Fruit fly (Drosophila melanogaster): ENCODE data around the gene CkIIalpha-i1.

Gene CkIIalpha-i1

dm6 chr3L:15768947-15769389, 47.8 kb upstream of the CkIIalpha-i1 start (continued):
- TF ChIP-seq zen2 (GFP tag; IDR thresholded peaks at IDR 0.05; ENCODE audit: partially characterized antibody) (no peak), Dip2 (GFP tag; IDR thresholded peaks at IDR 0.05) (no peak), CG1647 (GFP tag; optimal IDR thresholded peaks at IDR 0.05) (no peak), CG13424 (tag; optimal IDR thresholded peaks at IDR 0.05) (peak; percentile 73), gsb-n (tag; optimal IDR thresholded peaks at IDR 0.05) (peak; percentile 73), wdn (GFP tag; IDR thresholded peaks at IDR 0.05) (no peak), HmgD (GFP tag; optimal IDR thresholded peaks at IDR 0.05) (no peak), Kr (GFP tag; optimal IDR thresholded peaks at IDR 0.05) (no peak), tna (GFP tag; IDR thresholded peaks at IDR 0.05; ENCODE audit: partially characterized antibody) (no peak), Taf1 (GFP tag; IDR thresholded peaks at IDR 0.05) (no peak), CG12071 (GFP tag; optimal IDR thresholded peaks at IDR 0.05) (peak; percentile 40), Hsf (GFP tag; optimal IDR thresholded peaks at IDR 0.05) (no peak), CG18619 (GFP tag; optimal IDR thresholded peaks at IDR 0.05) (peak; percentile 46), C15 (GFP tag; IDR thresholded peaks at IDR 0.05) (no peak), zen (tag; optimal IDR thresholded peaks at IDR 0.05) (peak; percentile 66), ewg (GFP tag; optimal IDR thresholded peaks at IDR 0.05) (peak; percentile 47), Sry-β (GFP tag; optimal IDR thresholded peaks at IDR 0.05) (no peak), CG4282 (GFP tag; optimal IDR thresholded peaks at IDR 0.05) (no peak), pnt (GFP tag; optimal IDR thresholded peaks at IDR 0.05) (no peak), pfk (GFP tag; optimal IDR thresholded peaks at IDR 0.05) (no peak), CG17612 (GFP tag; IDR thresholded peaks at IDR 0.05) (no peak), Nf-YB (GFP tag; optimal IDR thresholded peaks at IDR 0.05) (peak; percentile 43), sens (GFP tag) (peak; percentile 50), CG32532 (GFP tag; IDR thresholded peaks at IDR 0.05) (no peak), CG8281 (tag; optimal IDR thresholded peaks at IDR 0.05) (no peak), CG7786 (GFP tag; optimal IDR thresholded peaks at IDR 0.05) (no peak), br (optimal IDR thresholded peaks at IDR 0.05) (no peak), mld (GFP tag; IDR thresholded peaks at IDR 0.05; ENCODE audit: partially characterized antibody) (no peak), Six4 (GFP tag; optimal IDR thresholded peaks at IDR 0.05) (peak; percentile 62), z (GFP tag; IDR thresholded peaks at IDR 0.05) (no peak), bab2 (GFP tag; optimal IDR thresholded peaks at IDR 0.05) (no peak), Deaf1 (tag; optimal IDR thresholded peaks at IDR 0.05) (peak; percentile 49), Sox100B (GFP tag; optimal IDR thresholded peaks at IDR 0.05) (peak; percentile 68), CG9817 (tag; optimal IDR thresholded peaks at IDR 0.05) (no peak), fd64A (GFP tag; optimal IDR thresholded peaks at IDR 0.05) (no peak), CG3995 (GFP tag; optimal IDR thresholded peaks at IDR 0.05) (no peak), CrebB (tag; optimal IDR thresholded peaks at IDR 0.05) (no peak), inv (GFP tag; IDR thresholded peaks at IDR 0.05; ENCODE audit: partially characterized antibody) (no peak), CG14014 (GFP tag; IDR thresholded peaks at IDR 0.05) (0 out of 2 replicates have a peak, but pooled peaks have one; percentile 26), Side (GFP tag; optimal IDR thresholded peaks at IDR 0.05) (no peak), eve (GFP tag; optimal IDR thresholded peaks at IDR 0.05) (no peak), zf30C (GFP tag; optimal IDR thresholded peaks at IDR 0.05) (peak; percentile 72), CG15601 (tag; optimal IDR thresholded peaks at IDR 0.05) (peak; percentile 64), H2.0 (GFP tag; IDR thresholded peaks at IDR 0.05) (0 out of 2 replicates have a peak, but pooled peaks have one; percentile 3), pita (GFP tag; optimal IDR thresholded peaks at IDR 0.05) (no peak), CG11093 (GFP tag; IDR thresholded peaks at IDR 0.05) (no peak), CG7556 (GFP tag; optimal IDR thresholded peaks at IDR 0.05) (peak; percentile 70), gt (GFP tag; IDR thresholded peaks at IDR 0.05) (0 out of 2 replicates have a peak, but pooled peaks have one; percentile 25), knrl (GFP tag; IDR thresholded peaks at IDR 0.05; ENCODE audit: partially characterized antibody) (no peak), ara (GFP tag; IDR thresholded peaks at IDR 0.05) (peak; percentile 51; the same call in 1 of the 2 replicates), zfh1 (GFP tag; IDR thresholded peaks at IDR 0.05) (peak; percentile 78; the same call in 2 of the 3 replicates), CG17361 (GFP tag; IDR thresholded peaks at IDR 0.05) (peak; percentile 85)
